Fruit fly (Drosophila melanogaster): ENCODE data around the gene CG32719.

DNA sequence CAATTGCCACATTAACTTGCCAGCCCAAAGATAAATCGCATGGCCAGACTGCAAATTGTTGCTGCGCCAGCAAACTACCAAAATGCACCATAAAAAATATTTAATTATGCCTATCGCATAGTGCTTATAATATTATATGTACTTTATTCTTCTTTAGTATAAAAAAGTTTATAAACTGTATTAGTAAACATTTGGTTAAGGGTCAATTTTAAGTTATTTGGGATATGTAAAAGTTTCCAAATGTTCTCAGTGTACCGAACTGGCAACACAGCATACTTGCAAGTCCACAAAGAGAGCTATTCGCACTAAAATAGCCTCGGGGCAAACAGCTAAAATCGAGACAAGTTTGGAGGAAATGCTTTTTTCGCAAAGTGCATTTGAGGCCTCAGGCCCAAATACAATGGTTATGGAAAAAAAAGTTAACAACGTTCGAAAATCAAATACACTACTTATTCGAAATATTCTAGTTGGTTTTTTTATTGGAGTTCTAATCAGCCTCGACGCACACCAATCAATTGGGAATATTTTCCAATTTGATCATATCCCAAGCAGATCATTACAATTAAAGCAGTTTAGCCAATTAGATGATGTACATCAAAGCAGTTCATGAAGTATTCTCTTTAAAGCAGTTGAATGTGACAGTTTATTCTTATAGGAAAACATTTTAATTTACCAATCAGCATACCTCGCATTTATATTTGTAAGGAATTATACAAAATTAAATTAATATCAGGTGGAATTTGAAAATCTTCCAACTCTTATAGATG is 26.0 kb downstream of the CG32719 start:
- no peak for TF ChIP-seq Vsx2 (GFP tag; optimal IDR thresholded peaks at IDR 0.05; ENCODE audit: partially characterized antibody)
- TF ChIP-seq Hr78 (GFP tag; optimal IDR thresholded peaks at IDR 0.05), result no peak
- no peak for TF ChIP-seq tai (GFP tag; optimal IDR thresholded peaks at IDR 0.05)
- TF ChIP-seq Abd-B (GFP tag; optimal IDR thresholded peaks at IDR 0.05), result no peak
- TF ChIP-seq N (GFP tag; optimal IDR thresholded peaks at IDR 0.05), result no peak
- TF ChIP-seq br (GFP tag; optimal IDR thresholded peaks at IDR 0.05), result no peak
- TF ChIP-seq sv (GFP tag; optimal IDR thresholded peaks at IDR 0.05), result no peak
- no peak for TF ChIP-seq dl (GFP tag; optimal IDR thresholded peaks at IDR 0.05; ENCODE audit: insufficient read depth in 1 of 2, partially characterized antibody in 2 of 2)
